Worm (Caenorhabditis elegans) whole organism, L4/young adult: ENCODE measurements around the gene unc-85.

Experiments used
- W03F9.2 ChIP-seq: fragments of 150-350 bp; optimal IDR thresholded peaks from 2 replicates; lab custom pipeline; 2014; ENCODE audit warnings: missing biosample characterization, missing genetic modification characterization
- him-1 ChIP-seq: sonication (generic microtip); optimal IDR thresholded peaks from 2 replicates; lab custom pipeline; 2016; ENCODE audit warnings: missing genotype, missing genetic modification reagents, missing genetic modification characterization, missing compliant biosample characterization

ce11 chrII:4665359-4665758, 36.5 kb upstream of the unc-85 start, which contains the start of gene T05A7.11:
- TF ChIP-seq W03F9.2 (tag; lab: Kevin White, UChicago) = no peak
- no peak for TF ChIP-seq him-1 (tag; lab: Kevin White, UChicago)
